Fruit fly (Drosophila melanogaster): ENCODE measurements around the gene bnl.

The bnl gene

dm6 chr3R:19783290-19783689, 53.3 kb downstream of the bnl start, which contains the start of gene Acsx4:
TSS of gene Acsx4 (plus strand) at chr3R:19783522.
- TF ChIP-seq psq (optimal IDR thresholded peaks at IDR 0.05) (no peak), usp (GFP tag; optimal IDR thresholded peaks at IDR 0.05) (no peak), Dll (optimal IDR thresholded peaks at IDR 0.05) (no peak), pan (optimal IDR thresholded peaks at IDR 0.05) (no peak), CG8478 (optimal IDR thresholded peaks at IDR 0.05) (no peak)

DNA sequence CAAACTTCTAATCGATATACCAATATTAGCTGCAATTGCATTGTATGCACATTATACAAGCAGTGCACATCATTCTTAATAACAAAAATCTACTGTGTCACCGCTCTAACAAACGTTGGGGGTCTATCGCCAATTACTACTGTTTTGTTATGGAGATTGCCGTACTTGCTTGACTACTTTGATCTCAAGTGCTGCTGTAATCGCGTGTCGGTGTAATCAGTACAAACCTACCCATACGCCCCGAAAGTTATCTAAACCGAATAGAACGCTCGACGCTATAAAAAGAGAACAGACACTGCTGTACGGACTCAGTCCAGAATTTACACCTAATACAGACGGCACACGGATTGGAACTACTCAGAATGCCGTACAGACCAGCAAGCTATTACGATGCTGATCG, 55.7 kb downstream of the bnl start, which contains the start of gene Acsx3:
Acsx3 (plus strand) TSS at position 301 of the 400 bp plus-strand sequence.
- TF ChIP-seq pan (optimal IDR thresholded peaks at IDR 0.05) = no peak
- no peak for TF ChIP-seq usp (GFP tag; optimal IDR thresholded peaks at IDR 0.05)
- TF ChIP-seq psq (optimal IDR thresholded peaks at IDR 0.05) = no peak

DNA sequence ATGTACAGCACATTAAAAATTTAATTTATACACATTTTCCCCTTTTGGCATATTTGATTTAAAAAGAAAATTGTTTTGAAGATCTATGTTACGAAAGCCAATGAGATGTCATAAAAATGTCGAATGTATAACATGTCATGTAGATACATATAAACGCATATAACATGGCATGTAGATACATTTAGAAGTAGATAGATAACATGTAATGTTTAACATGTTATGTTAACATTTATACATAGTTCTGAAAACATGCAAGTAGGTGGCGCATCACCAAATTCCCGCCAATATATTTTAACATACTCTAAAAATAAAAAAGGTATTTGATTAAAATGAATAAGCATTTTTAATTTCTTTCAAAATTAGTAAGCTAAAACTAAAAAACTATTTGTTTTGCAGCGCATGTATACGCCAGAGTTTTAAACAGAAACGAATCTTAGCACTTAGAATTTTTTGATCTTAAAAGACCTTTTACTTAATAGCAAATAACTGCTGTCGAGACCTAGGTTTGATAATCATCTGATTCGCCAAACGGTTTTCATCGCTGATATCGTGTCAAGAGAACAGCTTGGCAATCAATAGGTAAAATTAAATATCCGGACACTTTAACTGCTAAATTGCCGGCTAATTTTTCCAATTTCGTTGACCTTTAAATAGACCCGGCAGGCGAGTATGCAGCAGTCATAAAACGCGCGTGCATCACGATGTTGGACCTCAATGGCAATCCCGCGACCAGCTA, 58.4 kb downstream of the bnl start, which contains the start of gene Acsx2:
Acsx2 (plus strand) TSS at position 686 of the 736 bp plus-strand sequence.
- TF ChIP-seq CG8478 (optimal IDR thresholded peaks at IDR 0.05) = no peak
- no peak for TF ChIP-seq usp (GFP tag; optimal IDR thresholded peaks at IDR 0.05)
- no peak for TF ChIP-seq Dll (optimal IDR thresholded peaks at IDR 0.05)
- no peak for TF ChIP-seq EcR (GFP tag; optimal IDR thresholded peaks at IDR 0.05)
- no peak for TF ChIP-seq pan (optimal IDR thresholded peaks at IDR 0.05)
- TF ChIP-seq psq (optimal IDR thresholded peaks at IDR 0.05) = no peak

- TF ChIP-seq usp (GFP tag; optimal IDR thresholded peaks at IDR 0.05) (no peak), CG8478 (optimal IDR thresholded peaks at IDR 0.05) (no peak), Dll (optimal IDR thresholded peaks at IDR 0.05) (no peak), pan (optimal IDR thresholded peaks at IDR 0.05) (no peak), EcR (GFP tag; optimal IDR thresholded peaks at IDR 0.05) (no peak), psq (optimal IDR thresholded peaks at IDR 0.05) (no peak)
Measured at dm6 chr3R:19777180-19777579, 59.4 kb downstream of the bnl start, which contains the start of gene Acsx1R. TSS of gene Acsx1R (minus strand) at chr3R:19777280.

DNA sequence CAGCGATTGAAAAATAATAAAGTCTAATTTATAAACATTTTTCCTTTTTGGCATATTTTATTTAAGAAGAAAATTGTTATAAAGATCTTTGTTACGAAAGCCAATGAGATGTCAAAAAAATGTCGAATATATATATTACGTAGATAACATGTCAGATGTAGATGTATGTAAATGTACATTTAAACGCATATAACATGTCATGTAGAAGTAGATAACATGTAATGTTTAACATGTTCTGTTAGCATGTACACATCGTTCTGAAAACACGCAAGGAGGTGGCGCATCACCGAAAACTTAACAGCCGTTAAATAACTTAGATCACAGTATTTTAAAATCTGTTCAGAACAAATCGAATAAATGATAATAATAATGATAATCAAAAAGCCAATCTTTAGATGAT, 62.5 kb downstream of the bnl start:
- TF ChIP-seq psq (optimal IDR thresholded peaks at IDR 0.05) = no peak
- TF ChIP-seq CG8478 (optimal IDR thresholded peaks at IDR 0.05) = no peak
- no peak for TF ChIP-seq pan (optimal IDR thresholded peaks at IDR 0.05)
- no peak for TF ChIP-seq EcR (GFP tag; optimal IDR thresholded peaks at IDR 0.05)
- no peak for TF ChIP-seq usp (GFP tag; optimal IDR thresholded peaks at IDR 0.05)
- no peak for TF ChIP-seq Dll (optimal IDR thresholded peaks at IDR 0.05)

- TF ChIP-seq usp (GFP tag; optimal IDR thresholded peaks at IDR 0.05) (no peak), Dll (optimal IDR thresholded peaks at IDR 0.05) (no peak), pan (optimal IDR thresholded peaks at IDR 0.05) (no peak), EcR (GFP tag; optimal IDR thresholded peaks at IDR 0.05) (no peak), psq (optimal IDR thresholded peaks at IDR 0.05) (no peak), CG8478 (optimal IDR thresholded peaks at IDR 0.05) (no peak)
Measured at dm6 chr3R:19773125-19773524, 63.5 kb downstream of the bnl start, which contains the start of gene Acsx1L. TSS of gene Acsx1L (minus strand) at chr3R:19773225.

Measured in whole organism.